Fruit fly (Drosophila melanogaster) whole organism, pupa: ENCODE data around the gene DCX-EMAP.

Experiments
- CG12605 ChIP-seq: fragments of 200-800 bp; sonication (Bioruptor generic); IDR thresholded peaks from 2 replicates; pipeline ENCODE4 v1.3.6; 2022; ENCODE audit warnings: missing biosample characterization, missing genetic modification characterization
- CG13204 ChIP-seq: fragments of 200-800 bp; sonication (Bioruptor generic); optimal IDR thresholded peaks from 2 replicates; lab custom pipeline; 2018; ENCODE audit warnings: missing biosample characterization, mild to moderate bottlenecking, missing genetic modification characterization, moderate library complexity
- CG14655 ChIP-seq: fragments of 200-800 bp; sonication (Bioruptor generic); optimal IDR thresholded peaks from 3 replicates; lab custom pipeline; 2017; ENCODE audit warnings: mild to moderate bottlenecking, missing biosample characterization, missing genetic modification reagents, missing genetic modification characterization
- CG15710 ChIP-seq: fragments of 200-800 bp; sonication (Bioruptor generic); optimal IDR thresholded peaks from 2 replicates; lab custom pipeline; 2018; ENCODE audit warnings: missing biosample characterization, mild to moderate bottlenecking, missing genetic modification characterization, moderate library complexity
- CG17806 ChIP-seq: fragments of 200-800 bp; sonication (Bioruptor generic); optimal IDR thresholded peaks from 2 replicates; lab custom pipeline; 2018; ENCODE audit warnings: missing biosample characterization, mild to moderate bottlenecking, missing genetic modification characterization, moderate library complexity
- CG32121 ChIP-seq: fragments of 200-800 bp; sonication (Bioruptor generic); IDR thresholded peaks from 2 replicates; pipeline ENCODE4 v1.3.6; 2022; ENCODE audit warnings: missing biosample characterization, missing genetic modification characterization
- CG34367 ChIP-seq: fragments of 200-800 bp; sonication (Bioruptor generic); optimal IDR thresholded peaks from 2 replicates; lab custom pipeline; 2018; ENCODE audit warnings: missing biosample characterization, mild to moderate bottlenecking, missing genetic modification characterization
- CG4496 ChIP-seq: fragments of 200-800 bp; sonication (Bioruptor generic); IDR thresholded peaks from 3 replicates; pipeline ENCODE4 v1.3.6; 2022; ENCODE audit warnings: missing biosample characterization, missing genetic modification characterization
- CG8159 ChIP-seq: fragments of 200-800 bp; sonication (Bioruptor generic); optimal IDR thresholded peaks from 3 replicates; lab custom pipeline; 2018; ENCODE audit warnings: missing biosample characterization, mild to moderate bottlenecking, missing genetic modification characterization, moderate library complexity
- CG8301 ChIP-seq: fragments of 200-800 bp; sonication (Bioruptor generic); optimal IDR thresholded peaks from 2 replicates; lab custom pipeline; 2018; ENCODE audit warnings: missing biosample characterization, mild to moderate bottlenecking, missing genetic modification characterization
- CG9948 ChIP-seq: fragments of 200-800 bp; sonication (Bioruptor generic); optimal IDR thresholded peaks from 2 replicates; lab custom pipeline; 2018; ENCODE audit warnings: missing biosample characterization, mild to moderate bottlenecking, missing genetic modification characterization, moderate library complexity
- D1 ChIP-seq: fragments of 200-800 bp; sonication (Bioruptor generic); optimal IDR thresholded peaks from 2 replicates; lab custom pipeline; 2018; ENCODE audit warnings: missing biosample characterization, mild to moderate bottlenecking, missing genetic modification characterization, moderate library complexity
- EcR ChIP-seq: fragments of 200-800 bp; sonication (Bioruptor generic); optimal IDR thresholded peaks from 3 replicates; lab custom pipeline; 2019; ENCODE audit warnings: missing biosample characterization, missing genetic modification characterization, mild to moderate bottlenecking, moderate library complexity, missing genetic modification reagents
- Ets98B ChIP-seq: fragments of 200-800 bp; sonication (Bioruptor generic); IDR thresholded peaks from 2 replicates; pipeline ENCODE4 v1.3.6; 2022; ENCODE audit warnings: missing biosample characterization, missing genetic modification characterization
- Pif1A ChIP-seq: fragments of 200-800 bp; sonication (Bioruptor generic); optimal IDR thresholded peaks from 3 replicates; lab custom pipeline; 2016; ENCODE audit warnings: missing biosample characterization, missing genetic modification characterization
- Pif1B ChIP-seq: fragments of 200-800 bp; sonication (Bioruptor generic); optimal IDR thresholded peaks from 3 replicates; lab custom pipeline; 2016; ENCODE audit warnings: missing biosample characterization, missing genetic modification characterization
- Snoo ChIP-seq: fragments of 200-800 bp; sonication (Bioruptor generic); optimal IDR thresholded peaks from 3 replicates; lab custom pipeline; 2017; ENCODE audit warnings: missing biosample characterization, mild to moderate bottlenecking, missing genetic modification characterization, inconsistent platforms
- fd96Ca ChIP-seq: fragments of 200-800 bp; sonication (Bioruptor generic); IDR thresholded peaks from 3 replicates; pipeline ENCODE4 v1.3.6; 2022; ENCODE audit warnings: missing biosample characterization, missing genetic modification characterization
- gl ChIP-seq: fragments of 200-800 bp; sonication (Bioruptor generic); optimal IDR thresholded peaks from 2 replicates; lab custom pipeline; 2018; ENCODE audit warnings: missing biosample characterization, mild to moderate bottlenecking, missing genetic modification characterization
- rn ChIP-seq: fragments of 200-800 bp; sonication (Bioruptor generic); IDR thresholded peaks from 2 replicates; pipeline ENCODE4 v1.3.6; 2022; ENCODE audit warnings: missing biosample characterization, missing genetic modification characterization

The DCX-EMAP gene

dm6 chr3L:14949943-14950342 lies 46.3 kb downstream of the DCX-EMAP start:
- no peak for TF ChIP-seq CG13204
- TF ChIP-seq fd96Ca (GFP tag; lab: Robert Waterston, UW), result no peak
- no peak for TF ChIP-seq Snoo (tag; lab: Kevin White, UChicago)
- TF ChIP-seq rn, result no peak
- no peak for TF ChIP-seq Ets98B (GFP tag; lab: Robert Waterston, UW)
- no peak for TF ChIP-seq CG15710 (tag; lab: Kevin White, UChicago)
- no peak for TF ChIP-seq CG32121 (GFP tag; lab: Robert Waterston, UW)
- no peak for TF ChIP-seq CG8159 (tag; lab: Kevin White, UChicago)
- TF ChIP-seq CG12605 (GFP tag; lab: Robert Waterston, UW), result no peak
- no peak for TF ChIP-seq CG34367 (tag; lab: Kevin White, UChicago)

DNA sequence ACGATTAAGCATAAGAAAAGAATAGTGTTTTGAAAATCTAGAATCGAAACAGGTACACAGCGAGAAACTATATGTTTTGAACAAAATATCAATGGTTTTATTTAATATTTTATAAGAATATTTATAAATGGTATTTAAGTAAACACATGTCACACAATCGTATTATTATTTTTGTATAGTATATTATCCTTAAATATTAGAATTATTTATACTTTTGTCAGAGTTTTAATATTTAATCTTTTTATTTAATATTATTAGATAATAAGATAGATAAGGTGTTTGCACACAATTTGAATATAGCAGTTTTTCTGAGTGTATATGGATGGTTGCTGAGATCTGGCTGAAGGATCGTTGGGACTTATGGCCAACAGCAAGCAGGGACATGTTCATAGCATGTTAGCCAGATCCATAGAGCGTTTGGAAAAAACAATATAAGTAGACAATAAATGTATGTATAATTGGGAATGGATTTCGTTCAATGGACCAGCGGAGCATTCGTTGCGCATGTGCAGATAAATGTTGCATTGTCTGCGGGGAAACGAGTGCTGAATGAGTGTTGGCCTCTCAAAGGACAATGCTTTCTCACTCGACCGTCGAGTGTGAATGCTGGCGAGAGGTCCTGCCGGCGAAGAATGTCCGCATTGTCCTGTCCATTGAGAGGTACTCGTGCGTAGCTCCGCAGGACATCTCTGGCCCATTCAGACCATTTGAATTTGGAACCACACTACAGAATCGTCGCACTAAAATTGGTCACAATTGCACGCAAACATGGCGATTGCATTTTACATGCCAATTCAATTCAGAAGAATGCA lies 49.5 kb downstream of the DCX-EMAP start:
- no peak for TF ChIP-seq D1 (tag; lab: Kevin White, UChicago)
- TF ChIP-seq CG14655 (GFP tag; lab: Kevin White, UChicago), result no peak
- TF ChIP-seq CG12605 (GFP tag; lab: Robert Waterston, UW), result no peak
- TF ChIP-seq CG15710 (tag; lab: Kevin White, UChicago), result no peak
- TF ChIP-seq gl (tag; lab: Kevin White, UChicago), result no peak
- TF ChIP-seq CG34367 (tag; lab: Kevin White, UChicago), result no peak
- no peak for TF ChIP-seq CG4496 (GFP tag; lab: Robert Waterston, UW)

- TF ChIP-seq CG14655 (GFP tag; lab: Kevin White, UChicago), result no peak
- no peak for TF ChIP-seq CG8301 (tag; lab: Kevin White, UChicago)
- TF ChIP-seq Pif1A, result no peak
- no peak for TF ChIP-seq CG13204
Observed at dm6 chr3L:14956288-14957032, 52.9 kb downstream of the DCX-EMAP start.

DNA sequence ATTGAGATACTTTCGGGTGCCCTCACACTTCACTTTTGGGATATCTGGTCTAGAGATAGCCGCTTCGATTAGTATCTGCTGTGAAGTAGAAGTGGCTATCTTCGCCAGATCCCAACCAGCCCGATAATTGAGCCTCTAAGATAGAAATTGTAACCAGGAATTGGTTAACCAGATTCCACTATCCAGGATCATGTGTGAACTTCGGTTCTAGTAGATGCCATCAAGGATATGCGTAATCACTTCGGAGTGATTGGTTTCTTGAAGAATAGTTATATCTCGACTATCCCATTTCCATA lies 53.4 kb downstream of the DCX-EMAP start:
- TF ChIP-seq rn, result no peak
- TF ChIP-seq Ets98B (GFP tag; lab: Robert Waterston, UW), result no peak
- TF ChIP-seq Pif1A, result no peak
- no peak for TF ChIP-seq CG17806 (tag; lab: Kevin White, UChicago)
- no peak for TF ChIP-seq CG9948 (tag; lab: Kevin White, UChicago)
- no peak for TF ChIP-seq CG13204

- TF ChIP-seq fd96Ca (GFP tag; lab: Robert Waterston, UW), result no peak
- TF ChIP-seq CG4496 (GFP tag; lab: Robert Waterston, UW), result no peak
- no peak for TF ChIP-seq CG12605 (GFP tag; lab: Robert Waterston, UW)
- TF ChIP-seq Pif1B, result no peak
- TF ChIP-seq CG9948 (tag; lab: Kevin White, UChicago), result no peak
- TF ChIP-seq EcR (GFP tag; lab: Kevin White, UChicago), result no peak
- TF ChIP-seq gl (tag; lab: Kevin White, UChicago), result no peak
- TF ChIP-seq CG15710 (tag; lab: Kevin White, UChicago), result no peak
- TF ChIP-seq D1 (tag; lab: Kevin White, UChicago), result no peak
- TF ChIP-seq CG8159 (tag; lab: Kevin White, UChicago), result no peak
- no peak for TF ChIP-seq Snoo (tag; lab: Kevin White, UChicago)
- no peak for TF ChIP-seq Pif1A
- TF ChIP-seq CG32121 (GFP tag; lab: Robert Waterston, UW), result no peak
- no peak for TF ChIP-seq CG34367 (tag; lab: Kevin White, UChicago)
- TF ChIP-seq CG8301 (tag; lab: Kevin White, UChicago), result no peak
- TF ChIP-seq, all 21 proteins: peak for 0
Observed at dm6 chr3L:14958613-14959327, 55.2 kb downstream of the DCX-EMAP start.

DNA sequence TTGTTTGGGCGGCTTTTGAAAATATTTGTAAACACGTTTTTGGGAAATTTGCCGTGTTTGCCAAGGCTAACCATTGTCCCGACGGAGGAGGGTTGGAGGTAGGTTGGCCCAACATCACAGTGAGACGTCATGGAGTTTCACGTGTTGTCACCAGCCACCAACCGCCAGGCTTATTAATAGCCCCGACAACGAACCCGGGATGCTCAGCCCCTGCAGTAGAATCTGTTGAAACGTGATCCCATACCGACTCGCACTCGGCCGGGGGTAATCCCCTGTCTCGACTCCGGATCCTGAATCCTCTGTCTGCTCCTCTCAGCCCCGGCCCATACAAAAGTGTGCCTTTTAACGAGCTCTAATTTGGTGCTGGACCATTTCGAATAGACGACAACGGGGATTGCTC lies 56.9 kb downstream of the DCX-EMAP start:
- TF ChIP-seq EcR (GFP tag; lab: Kevin White, UChicago) (no peak), CG13204 (no peak), Ets98B (GFP tag; lab: Robert Waterston, UW) (no peak), Snoo (tag; lab: Kevin White, UChicago) (no peak), CG9948 (tag; lab: Kevin White, UChicago) (no peak), CG34367 (tag; lab: Kevin White, UChicago) (no peak)
